Worm (Caenorhabditis elegans) whole organism, L3 larva: ENCODE results near the gene lig-1.
A peak's percentile ranks its signal among the peaks of the same experiment; 100 is the strongest.

Experiments used
- R02D3.7 ChIP-seq: fragments of 150-350 bp; optimal IDR thresholded peaks from 2 replicates; lab custom pipeline; 2014; ENCODE audit warnings: missing biosample characterization, missing genetic modification characterization
- ZK546.5 ChIP-seq: sonication (generic microtip); optimal IDR thresholded peaks from 2 replicates; lab custom pipeline; 2017; ENCODE audit warnings: missing biosample characterization, missing genetic modification characterization
- aly-2 ChIP-seq: fragments of 150-350 bp; optimal IDR thresholded peaks from 2 replicates; lab custom pipeline; 2014; ENCODE audit warnings: missing biosample characterization, missing genetic modification characterization
- ama-1 ChIP-seq: fragments of 150-350 bp; optimal IDR thresholded peaks from 2 replicates; lab custom pipeline; 2018
- ceh-16 ChIP-seq: sonication (generic microtip); optimal IDR thresholded peaks from 2 replicates; lab custom pipeline; 2017; ENCODE audit warnings: missing biosample characterization, missing genetic modification characterization
- ceh-28 ChIP-seq: fragments of 150-350 bp; optimal IDR thresholded peaks from 2 replicates; lab custom pipeline; 2014; ENCODE audit warnings: missing biosample characterization, missing genetic modification reagents, missing genetic modification characterization
- ceh-82 ChIP-seq: fragments of 150-350 bp; optimal IDR thresholded peaks from 2 replicates; lab custom pipeline; 2014; ENCODE audit warnings: missing biosample characterization, missing genetic modification characterization
- daf-12 ChIP-seq: fragments of 150-350 bp; optimal IDR thresholded peaks from 2 replicates; lab custom pipeline; 2014; ENCODE audit warnings: missing biosample characterization, missing genetic modification reagents, missing genetic modification characterization
- elt-1 ChIP-seq: fragments of 150-350 bp; optimal IDR thresholded peaks from 2 replicates; lab custom pipeline; 2014; ENCODE audit warnings: missing biosample characterization, missing genetic modification characterization
- elt-2 ChIP-seq: sonication (generic microtip); optimal IDR thresholded peaks from 2 replicates; lab custom pipeline; 2016; ENCODE audit warnings: missing genetic modification reagents, mild to moderate bottlenecking, missing genetic modification characterization, missing compliant biosample characterization
- elt-3 ChIP-seq, 3 experiments: fragments of 150-350 bp in 1 of 3; sonication (generic microtip) in 2 of 3; optimal IDR thresholded peaks; 2 replicates in 2 of 3; 4 replicates in 1 of 3; lab custom pipeline; 2014 to 2017; ENCODE audit warnings: missing biosample characterization in 3 of 3, missing genetic modification characterization in 3 of 3
- eor-1 ChIP-seq, 2 experiments: fragments of 150-350 bp; optimal IDR thresholded peaks; 2 replicates each; lab custom pipeline; 2014 to 2018; ENCODE audit warnings: missing biosample characterization in 2 of 2, missing genetic modification characterization in 2 of 2
- fos-1 ChIP-seq: fragments of 150-350 bp; optimal IDR thresholded peaks from 2 replicates; lab custom pipeline; 2014; ENCODE audit warnings: missing biosample characterization, missing genetic modification characterization
- hmg-11 ChIP-seq: sonication (generic microtip); optimal IDR thresholded peaks from 2 replicates; lab custom pipeline; 2016; ENCODE audit warnings: missing genetic modification characterization, missing compliant biosample characterization
- jun-1 ChIP-seq: fragments of 150-350 bp; optimal IDR thresholded peaks from 2 replicates; lab custom pipeline; 2014; ENCODE audit warnings: missing biosample characterization, missing genetic modification reagents, missing genetic modification characterization
- lin-15B ChIP-seq: fragments of 150-350 bp; optimal IDR thresholded peaks from 2 replicates; lab custom pipeline; 2014; ENCODE audit warnings: missing biosample characterization, missing genetic modification characterization
- lin-39 ChIP-seq: fragments of 150-350 bp; optimal IDR thresholded peaks from 2 replicates; lab custom pipeline; 2018; ENCODE audit warnings: missing biosample characterization, missing genetic modification reagents, missing genetic modification characterization
- lsy-12 ChIP-seq: sonication (generic microtip); optimal IDR thresholded peaks from 2 replicates; lab custom pipeline; 2016; ENCODE audit warnings: mild to moderate bottlenecking, missing genetic modification characterization, missing compliant biosample characterization
- mdl-1 ChIP-seq: fragments of 150-350 bp; optimal IDR thresholded peaks from 2 replicates; lab custom pipeline; 2014; ENCODE audit warnings: missing biosample characterization, missing genetic modification characterization
- mml-1 ChIP-seq: fragments of 150-350 bp; sonication (generic microtip); optimal IDR thresholded peaks from 3 replicates; lab custom pipeline; 2014; ENCODE audit warnings: missing biosample characterization, missing genetic modification characterization
- nfya-1 ChIP-seq: sonication (generic microtip); optimal IDR thresholded peaks from 2 replicates; lab custom pipeline; 2017; ENCODE audit warnings: missing genetic modification characterization, mild to moderate bottlenecking, missing compliant biosample characterization, antibody characterized with exemption, moderate library complexity; ENCODE audit not compliant: insufficient read depth
- nhr-11 ChIP-seq: fragments of 150-350 bp; optimal IDR thresholded peaks from 2 replicates; lab custom pipeline; 2014; ENCODE audit warnings: missing biosample characterization, missing genetic modification characterization
- nhr-12 ChIP-seq: fragments of 150-350 bp; optimal IDR thresholded peaks from 2 replicates; lab custom pipeline; 2014; ENCODE audit warnings: missing biosample characterization, missing genetic modification characterization
- nhr-23 ChIP-seq: fragments of 150-350 bp; optimal IDR thresholded peaks from 2 replicates; lab custom pipeline; 2014; ENCODE audit warnings: missing biosample characterization, missing genetic modification reagents, missing genetic modification characterization
- nhr-237 ChIP-seq: fragments of 150-350 bp; optimal IDR thresholded peaks from 2 replicates; lab custom pipeline; 2014; ENCODE audit warnings: missing biosample characterization, missing genetic modification characterization
- nhr-25 ChIP-seq: sonication (generic microtip); optimal IDR thresholded peaks from 2 replicates; lab custom pipeline; 2017; ENCODE audit warnings: missing biosample characterization, missing genetic modification characterization
- nhr-28 ChIP-seq: fragments of 150-350 bp; optimal IDR thresholded peaks from 2 replicates; lab custom pipeline; 2014; ENCODE audit warnings: missing biosample characterization, missing genetic modification characterization
- nhr-43 ChIP-seq: sonication (generic microtip); optimal IDR thresholded peaks from 2 replicates; lab custom pipeline; 2016; ENCODE audit warnings: mild to moderate bottlenecking, missing genetic modification characterization, missing compliant biosample characterization; ENCODE audit not compliant: poor library complexity, severe bottlenecking
- nhr-67 ChIP-seq: fragments of 150-350 bp; optimal IDR thresholded peaks from 2 replicates; lab custom pipeline; 2014; ENCODE audit warnings: missing biosample characterization, missing genetic modification characterization
- nhr-76 ChIP-seq: fragments of 150-350 bp; sonication (generic microtip); optimal IDR thresholded peaks from 5 replicates; lab custom pipeline; 2014; ENCODE audit warnings: missing biosample characterization, missing genetic modification characterization
- pha-4 ChIP-seq: fragments of 150-350 bp; optimal IDR thresholded peaks from 2 replicates; lab custom pipeline; 2014; ENCODE audit warnings: missing biosample characterization, missing genetic modification reagents, missing genetic modification characterization
- pqm-1 ChIP-seq: fragments of 150-350 bp; optimal IDR thresholded peaks from 2 replicates; lab custom pipeline; 2017; ENCODE audit warnings: missing biosample characterization, missing genetic modification characterization, inconsistent platforms
- sea-2 ChIP-seq: fragments of 150-350 bp; sonication (generic microtip); optimal IDR thresholded peaks from 4 replicates; lab custom pipeline; 2014; ENCODE audit warnings: missing biosample characterization, missing genetic modification reagents, missing genetic modification characterization
- skn-1 ChIP-seq: fragments of 150-350 bp; optimal IDR thresholded peaks from 2 replicates; lab custom pipeline; 2014; ENCODE audit warnings: missing biosample characterization, missing genetic modification characterization
- snpc-4 ChIP-seq: fragments of 150-350 bp; optimal IDR thresholded peaks from 2 replicates; lab custom pipeline; 2014; ENCODE audit warnings: missing biosample characterization, missing genetic modification characterization
- tbx-2 ChIP-seq: sonication (generic microtip); optimal IDR thresholded peaks from 2 replicates; lab custom pipeline; 2016; ENCODE audit warnings: mild to moderate bottlenecking, missing genetic modification characterization, missing compliant biosample characterization
- unc-62 ChIP-seq: fragments of 150-350 bp; sonication (generic microtip); optimal IDR thresholded peaks from 4 replicates; lab custom pipeline; 2014; ENCODE audit warnings: missing biosample characterization, missing genetic modification reagents, missing genetic modification characterization
- zag-1 ChIP-seq: fragments of 150-350 bp; optimal IDR thresholded peaks from 2 replicates; lab custom pipeline; 2014; ENCODE audit warnings: missing biosample characterization, missing genetic modification characterization
- ztf-4 ChIP-seq: fragments of 150-350 bp; optimal IDR thresholded peaks from 2 replicates; lab custom pipeline; 2014; ENCODE audit warnings: missing biosample characterization, missing genetic modification characterization

lig-1 gene

ce11 chrV:10859048-10859637, 45.2 kb downstream of the lig-1 start:
- TF ChIP-seq nhr-23 (tag; lab: Kevin White, UChicago) (peak; percentile 26), pha-4 (tag; lab: Kevin White, UChicago) (peak; percentile 22), nhr-12 (tag; lab: Kevin White, UChicago) (no peak), ceh-82 (no peak), nhr-11 (tag; lab: Kevin White, UChicago) (no peak), jun-1 (tag; lab: Kevin White, UChicago) (no peak), elt-2 (tag; lab: Kevin White, UChicago) (peak; percentile 53), lin-39 (tag; lab: Kevin White, UChicago) (no peak), nfya-1 (no peak), elt-3 (tag; optimal IDR thresholded peaks at IDR 0.05; lab: Kevin White, UChicago) (no peak), hmg-11 (tag; lab: Kevin White, UChicago) (no peak), ama-1 (lab: Kevin White, UChicago) (no peak), nhr-25 (tag; lab: Kevin White, UChicago) (peak; percentile 40), nhr-43 (tag; lab: Kevin White, UChicago) (peak; percentile 32)

ce11 chrV:10859775-10860174, 45.9 kb downstream of the lig-1 start:
- TF ChIP-seq mdl-1 (tag; lab: Kevin White, UChicago) (peak; percentile 33), hmg-11 (tag; lab: Kevin White, UChicago) (no peak), nhr-237 (tag; lab: Kevin White, UChicago) (no peak), nhr-25 (tag; lab: Kevin White, UChicago) (peak; percentile 33), elt-3 (tag; optimal IDR thresholded peaks at IDR 0.05; lab: Kevin White, UChicago) (peak in 2 of 3 experiments; percentile 44 to 46), aly-2 (no peak), R02D3.7 (tag; lab: Kevin White, UChicago) (no peak), nhr-23 (tag; lab: Kevin White, UChicago) (peak; percentile 32), zag-1 (no peak), fos-1 (tag; lab: Kevin White, UChicago) (no peak), lsy-12 (no peak), lin-39 (tag; lab: Kevin White, UChicago) (no peak), lin-15B (no peak), nhr-67 (no peak), ceh-16 (tag; lab: Kevin White, UChicago) (no peak), pqm-1 (tag; lab: Kevin White, UChicago) (peak; percentile 88), tbx-2 (no peak), eor-1 (tag; optimal IDR thresholded peaks at IDR 0.05; lab: Kevin White, UChicago) (no peak), skn-1 (tag; lab: Kevin White, UChicago) (no peak), nhr-43 (tag; lab: Kevin White, UChicago) (peak; percentile 35), mml-1 (no peak), nhr-76 (tag; lab: Kevin White, UChicago) (no peak), elt-1 (tag; lab: Kevin White, UChicago) (no peak), elt-2 (tag; lab: Kevin White, UChicago) (peak; percentile 72)

ce11 chrV:10860526-10861037, 46.7 kb downstream of the lig-1 start:
- TF ChIP-seq snpc-4 (tag; lab: Kevin White, UChicago) (no peak), nhr-76 (tag; lab: Kevin White, UChicago) (no peak), unc-62 (GFP tag; lab: Kevin White, UChicago) (peak; percentile 69), nhr-12 (tag; lab: Kevin White, UChicago) (no peak), mdl-1 (tag; lab: Kevin White, UChicago) (no peak), mml-1 (no peak), elt-1 (tag; lab: Kevin White, UChicago) (peak; percentile 65), nhr-25 (tag; lab: Kevin White, UChicago) (peak; percentile 20), nhr-237 (tag; lab: Kevin White, UChicago) (no peak), nhr-28 (tag; lab: Kevin White, UChicago) (no peak), lsy-12 (no peak), zag-1 (no peak)

ce11 chrV:10861611-10862262, 47.8 kb downstream of the lig-1 start:
- TF ChIP-seq skn-1 (tag; lab: Kevin White, UChicago) (no peak), nfya-1 (peak; percentile 54), ZK546.5 (tag; lab: Kevin White, UChicago) (no peak), daf-12 (no peak), sea-2 (no peak), elt-3 (tag; optimal IDR thresholded peaks at IDR 0.05; lab: Kevin White, UChicago) (no peak), fos-1 (tag; lab: Kevin White, UChicago) (no peak), ceh-28 (tag; lab: Kevin White, UChicago) (no peak), pha-4 (tag; lab: Kevin White, UChicago) (peak; percentile 51), ceh-16 (tag; lab: Kevin White, UChicago) (no peak), ztf-4 (tag; lab: Kevin White, UChicago) (no peak), hmg-11 (tag; lab: Kevin White, UChicago) (peak; percentile 4), elt-2 (tag; lab: Kevin White, UChicago) (peak; percentile 10), nhr-67 (no peak), snpc-4 (tag; lab: Kevin White, UChicago) (peak; percentile 17)
